Fruit fly (Drosophila melanogaster): ENCODE results near the gene CG6656.

DNA sequence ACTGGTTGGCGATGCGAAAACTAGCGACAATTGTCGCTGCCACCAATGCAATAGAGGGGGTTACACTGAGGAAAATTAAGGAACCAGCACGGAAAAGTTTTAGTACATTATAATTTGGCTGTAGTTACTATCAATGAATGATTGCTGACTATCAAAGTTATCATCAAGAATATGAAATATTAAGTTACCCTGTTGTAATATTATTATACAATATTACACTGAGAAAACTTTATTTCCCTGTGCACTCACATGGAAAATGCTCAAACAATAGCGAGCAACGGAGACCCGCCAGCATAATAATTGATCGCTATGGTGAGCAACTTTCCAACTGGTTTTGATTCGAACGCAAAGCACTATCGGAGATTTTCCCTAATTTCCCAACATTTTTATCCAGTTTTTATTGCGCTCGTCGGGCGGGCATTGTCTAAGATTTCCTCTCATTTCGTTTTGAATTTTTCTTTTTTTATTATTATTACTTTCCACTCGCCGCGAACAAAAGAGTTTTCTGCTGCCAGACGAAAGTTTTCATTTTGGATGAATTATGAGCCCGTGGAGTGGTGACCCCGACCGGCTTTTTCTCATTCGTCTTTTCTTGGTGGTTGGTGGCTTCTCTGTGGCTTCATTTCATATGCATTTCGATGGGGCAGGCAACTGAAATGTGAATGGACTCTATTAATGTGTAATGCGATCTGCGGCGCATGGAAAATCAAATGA lies 12.8 kb upstream of the CG6656 start:
- peak; percentile 21 for TF ChIP-seq Sox102F (GFP tag; optimal IDR thresholded peaks at IDR 0.05)
- TF ChIP-seq CG8119 (GFP tag; IDR thresholded peaks at IDR 0.05) = peak; percentile 96
- TF ChIP-seq Blimp-1 (GFP tag; optimal IDR thresholded peaks at IDR 0.05) = no peak
- TF ChIP-seq CG15336 (GFP tag; IDR thresholded peaks at IDR 0.05) = peak; percentile 97
- peak; percentile 61 for TF ChIP-seq CG16779 (tag; optimal IDR thresholded peaks at IDR 0.05)
- no peak for TF ChIP-seq cyc (GFP tag; optimal IDR thresholded peaks at IDR 0.05)
- peak; percentile 84 for TF ChIP-seq Gug (GFP tag; IDR thresholded peaks at IDR 0.05)
- peak; percentile 96 for TF ChIP-seq Hr4 (GFP tag; optimal IDR thresholded peaks at IDR 0.05)
- TF ChIP-seq Ets96B (tag; optimal IDR thresholded peaks at IDR 0.05) = no peak
